Fruit fly (Drosophila melanogaster): ENCODE measurements around the gene CASK.

The CASK gene

dm6 chr3R:21862137-21862850, 39.8 kb upstream of the CASK start (continued):
- TF ChIP-seq CG17612 (GFP tag; IDR thresholded peaks at IDR 0.05) (no peak), CG16813 (GFP tag; IDR thresholded peaks at IDR 0.05; ENCODE audit: partially characterized antibody) (no peak), org-1 (GFP tag; optimal IDR thresholded peaks at IDR 0.05) (peak; percentile 87), wor (GFP tag; IDR thresholded peaks at IDR 0.05) (peak; percentile 74; the same call in 1 of the 2 replicates), en (GFP tag; optimal IDR thresholded peaks at IDR 0.05) (peak; percentile 21), CG42726 (GFP tag; IDR thresholded peaks at IDR 0.05; ENCODE audit: partially characterized antibody) (no peak), gsb (GFP tag; IDR thresholded peaks at IDR 0.05) (no peak), Fer3 (tag; optimal IDR thresholded peaks at IDR 0.05) (peak; percentile 25), Awh (GFP tag; IDR thresholded peaks at IDR 0.05) (peak; percentile 86), Ada2b (GFP tag; IDR thresholded peaks at IDR 0.05) (peak; percentile 22; the same call in 1 of the 2 replicates), CG15073 (GFP tag; optimal IDR thresholded peaks at IDR 0.05) (no peak), CG32532 (GFP tag; IDR thresholded peaks at IDR 0.05) (no peak), fru (optimal IDR thresholded peaks at IDR 0.05) (no peak), CG14667 (GFP tag; IDR thresholded peaks at IDR 0.05) (no peak), eve (GFP tag; optimal IDR thresholded peaks at IDR 0.05) (peak in 1 of 2 experiments; percentile 96), Neu2 (GFP tag; optimal IDR thresholded peaks at IDR 0.05; ENCODE audit: borderline replicate concordance) (no peak), CG7745 (tag; optimal IDR thresholded peaks at IDR 0.05) (no peak), CG9215 (GFP tag; IDR thresholded peaks at IDR 0.05) (no peak), NK7.1 (GFP tag; optimal IDR thresholded peaks at IDR 0.05) (no peak), CG11093 (GFP tag; IDR thresholded peaks at IDR 0.05) (no peak), unc-4 (GFP tag; IDR thresholded peaks at IDR 0.05; ENCODE audit: partially characterized antibody) (no peak), nmo (GFP tag; optimal IDR thresholded peaks at IDR 0.05) (peak; percentile 82), CG10565 (GFP tag; optimal IDR thresholded peaks at IDR 0.05) (no peak), NfI (GFP tag; optimal IDR thresholded peaks at IDR 0.05) (peak; percentile 52), CG14710 (tag; optimal IDR thresholded peaks at IDR 0.05) (peak; percentile 68), CG31365 (tag; optimal IDR thresholded peaks at IDR 0.05) (peak; percentile 34), bbx (GFP tag; IDR thresholded peaks at IDR 0.05; ENCODE audit: partially characterized antibody) (no peak), CG7839 (tag; optimal IDR thresholded peaks at IDR 0.05) (peak; percentile 81), CG16779 (GFP tag; IDR thresholded peaks at IDR 0.05) (no peak), sc (optimal IDR thresholded peaks at IDR 0.05) (no peak), sc (GFP tag; optimal IDR thresholded peaks at IDR 0.05) (peak; percentile 80), CG2678 (tag; optimal IDR thresholded peaks at IDR 0.05) (peak; percentile 75), CkIIα-i1 (GFP tag; IDR thresholded peaks at IDR 0.05) (no peak), CG32767 (GFP tag; IDR thresholded peaks at IDR 0.05) (peak; percentile 65), CG2202 (tag; optimal IDR thresholded peaks at IDR 0.05) (peak; percentile 83), Dbx (GFP tag; IDR thresholded peaks at IDR 0.05) (no peak), CG9727 (GFP tag; optimal IDR thresholded peaks at IDR 0.05) (peak; percentile 64), CG4404 (GFP tag; IDR thresholded peaks at IDR 0.05) (peak; percentile 32; the same call in 1 of the 2 replicates), CG1603 (tag; optimal IDR thresholded peaks at IDR 0.05) (peak; percentile 96)

- peak; percentile 8 for TF ChIP-seq NfI (GFP tag; optimal IDR thresholded peaks at IDR 0.05)
- TF ChIP-seq grau (tag; optimal IDR thresholded peaks at IDR 0.05): peak; percentile 57
- peak; percentile 50 for TF ChIP-seq CG4404 (GFP tag; IDR thresholded peaks at IDR 0.05)
- no peak for TF ChIP-seq Scr (GFP tag; IDR thresholded peaks at IDR 0.05; ENCODE audit: partially characterized antibody)
- no peak for TF ChIP-seq Jarid2 (GFP tag; optimal IDR thresholded peaks at IDR 0.05)
- TF ChIP-seq CG32532 (GFP tag; IDR thresholded peaks at IDR 0.05): no peak
- TF ChIP-seq croc (GFP tag; conservative IDR thresholded peaks at IDR 0.05): peak; percentile 45; the same call in 2 of the 3 replicates
- TF ChIP-seq trem (tag; optimal IDR thresholded peaks at IDR 0.05): peak; percentile 46
- TF ChIP-seq chif (GFP tag; optimal IDR thresholded peaks at IDR 0.05): peak; percentile 22 to 66
- peak; percentile 62 for TF ChIP-seq CG8388 (GFP tag; optimal IDR thresholded peaks at IDR 0.05)
- TF ChIP-seq peb (GFP tag; IDR thresholded peaks at IDR 0.05): no peak
- TF ChIP-seq NC2α (GFP tag; optimal IDR thresholded peaks at IDR 0.05): no peak
- TF ChIP-seq GATAe (GFP tag; conservative IDR thresholded peaks at IDR 0.05): no peak
- TF ChIP-seq slp2 (GFP tag; optimal IDR thresholded peaks at IDR 0.05): no peak
- no peak for TF ChIP-seq odd (GFP tag; optimal IDR thresholded peaks at IDR 0.05)
- peak; percentile 14 for TF ChIP-seq CG12769 (tag; optimal IDR thresholded peaks at IDR 0.05)
These were observed 37.0 kb upstream of the CASK start for dm6 chr3R:21859509-21859908.
